Worm (Caenorhabditis elegans): ENCODE results near the gene C02B8.12.

ce11 chrX:8078899-8079298, 44.3 kb downstream of the C02B8.12 start:
- TF ChIP-seq elt-1 (tag; optimal IDR thresholded peaks at IDR 0.05) (no peak), ceh-28 (tag; optimal IDR thresholded peaks at IDR 0.05) (no peak), ceh-82 (tag; optimal IDR thresholded peaks at IDR 0.05) (no peak), nhr-43 (tag; optimal IDR thresholded peaks at IDR 0.05; ENCODE audit: poor library complexity, severe bottlenecking) (no peak), pha-4 (tag; optimal IDR thresholded peaks at IDR 0.05) (peak; percentile 2), fos-1 (tag; optimal IDR thresholded peaks at IDR 0.05) (no peak), unc-39 (tag; optimal IDR thresholded peaks at IDR 0.05) (no peak), unc-62 (GFP tag; optimal IDR thresholded peaks at IDR 0.05) (no peak), elt-3 (tag; optimal IDR thresholded peaks at IDR 0.05) (no peak)
